Fruit fly (Drosophila melanogaster) whole organism, wandering third instar larva: ENCODE results near the gene CG17169.

Experiments used
- Abd-B ChIP-seq: fragments of >200 bp; optimal IDR thresholded peaks from 2 replicates; lab custom pipeline; 2017; ENCODE audit warnings: missing biosample characterization, missing genetic modification characterization
- CG32264 ChIP-seq: fragments of 200-800 bp; sonication (Bioruptor generic); optimal IDR thresholded peaks from 2 replicates; lab custom pipeline; 2016; ENCODE audit warnings: missing biosample characterization, missing genetic modification characterization
- Dfd ChIP-seq: fragments of >200 bp; optimal IDR thresholded peaks from 2 replicates; lab custom pipeline; 2017; ENCODE audit warnings: missing biosample characterization, missing genetic modification characterization
- HLH106 ChIP-seq: fragments of 200-800 bp; optimal IDR thresholded peaks from 3 replicates; lab custom pipeline; 2019; ENCODE audit warnings: missing biosample characterization, mild to moderate bottlenecking, missing genetic modification characterization, moderate library complexity
- Hnf4 ChIP-seq: fragments of 200-800 bp; sonication (Bioruptor generic); optimal IDR thresholded peaks from 2 replicates; lab custom pipeline; 2016; ENCODE audit warnings: missing biosample characterization, mild to moderate bottlenecking, missing genetic modification characterization
- Hr78 ChIP-seq: fragments of >200 bp; optimal IDR thresholded peaks from 2 replicates; lab custom pipeline; 2017; ENCODE audit warnings: missing biosample characterization, missing genetic modification characterization
- Jra ChIP-seq: sonication (Bioruptor generic); optimal IDR thresholded peaks from 2 replicates; lab custom pipeline; 2016; ENCODE audit warnings: missing biosample characterization, missing genetic modification characterization
- Mio ChIP-seq: sonication (Bioruptor generic); optimal IDR thresholded peaks from 2 replicates; lab custom pipeline; 2016; ENCODE audit warnings: missing biosample characterization, missing genetic modification characterization
- Myc ChIP-seq: fragments of >200 bp; optimal IDR thresholded peaks from 2 replicates; lab custom pipeline; 2017
- OdsH ChIP-seq: fragments of 200-800 bp; sonication (Bioruptor generic); optimal IDR thresholded peaks from 2 replicates; lab custom pipeline; 2016; ENCODE audit warnings: missing biosample characterization, mild to moderate bottlenecking, missing genetic modification characterization
- Rel ChIP-seq, 2 experiments: fragments of 200-800 bp; sonication (Bioruptor generic) in 1 of 2; optimal IDR thresholded peaks; 2 replicates in 1 of 2; 3 replicates in 1 of 2; lab custom pipeline; 2016 to 2019; ENCODE audit warnings: mild to moderate bottlenecking in 2 of 2, missing biosample characterization in 2 of 2, missing genetic modification characterization in 2 of 2, moderate library complexity in 1 of 2
- Sp1 ChIP-seq: fragments of 200-800 bp; sonication (Bioruptor generic); optimal IDR thresholded peaks from 3 replicates; lab custom pipeline; 2019; ENCODE audit warnings: missing biosample characterization, mild to moderate bottlenecking, missing genetic modification characterization, moderate library complexity
- br ChIP-seq: fragments of 200-800 bp; sonication (Bioruptor generic); optimal IDR thresholded peaks from 2 replicates; lab custom pipeline; 2016; ENCODE audit warnings: missing biosample characterization, missing genetic modification characterization
- dl ChIP-seq, 2 experiments: fragments of 175-275, 200-275 bp in 1 of 2; fragments of 200-275 bp in 1 of 2; sonication (Bioruptor generic); optimal IDR thresholded peaks; lab custom pipeline; 2018; ENCODE audit warnings: mild to moderate bottlenecking in 2 of 2, missing biosample characterization in 2 of 2, missing genetic modification characterization in 2 of 2, moderate library complexity in 2 of 2; ENCODE audit not compliant: partially characterized antibody in 2 of 2, insufficient read depth in 1 of 2
- dmrt93B ChIP-seq: fragments of 200-800 bp; sonication (Bioruptor generic); optimal IDR thresholded peaks from 2 replicates; lab custom pipeline; 2018; ENCODE audit warnings: missing biosample characterization, mild to moderate bottlenecking, missing genetic modification characterization
- ey ChIP-seq: fragments of 200-800 bp; sonication (Bioruptor generic); optimal IDR thresholded peaks from 2 replicates; lab custom pipeline; 2016; ENCODE audit warnings: missing biosample characterization, missing genetic modification characterization
- foxo ChIP-seq, 2 experiments: fragments of 200-800 bp; sonication (Bioruptor generic); optimal IDR thresholded peaks; 2 replicates in 1 of 2; 3 replicates in 1 of 2; lab custom pipeline; 2016 to 2017; ENCODE audit warnings: missing biosample characterization in 2 of 2, missing genetic modification characterization in 2 of 2
- h ChIP-seq: fragments of 200-800 bp; sonication (Bioruptor generic); optimal IDR thresholded peaks from 3 replicates; lab custom pipeline; 2016; ENCODE audit warnings: missing biosample characterization, mild to moderate bottlenecking, missing genetic modification characterization
- jim ChIP-seq: fragments of 175-275, 200-325 bp; sonication (Bioruptor generic); optimal IDR thresholded peaks from 2 replicates; lab custom pipeline; 2016; ENCODE audit warnings: missing biosample characterization, mild to moderate bottlenecking, missing genetic modification characterization
- lola ChIP-seq: fragments of >200 bp; optimal IDR thresholded peaks from 2 replicates; lab custom pipeline; 2017; ENCODE audit warnings: missing biosample characterization, missing genetic modification characterization
- pan ChIP-seq: fragments of >200 bp; optimal IDR thresholded peaks from 2 replicates; lab custom pipeline; 2017
- rgr ChIP-seq: fragments of 200-800 bp; sonication (Bioruptor generic); optimal IDR thresholded peaks from 3 replicates; lab custom pipeline; 2016; ENCODE audit warnings: missing biosample characterization, mild to moderate bottlenecking, missing genetic modification characterization
- sage ChIP-seq: fragments of 200-800 bp; sonication (Bioruptor generic); optimal IDR thresholded peaks from 2 replicates; lab custom pipeline; 2016; ENCODE audit warnings: missing biosample characterization, mild to moderate bottlenecking, missing genetic modification characterization
- sv ChIP-seq: fragments of 200-800 bp; sonication (Bioruptor generic); optimal IDR thresholded peaks from 3 replicates; lab custom pipeline; 2016; ENCODE audit warnings: missing biosample characterization, missing genetic modification characterization
- usp ChIP-seq: fragments of >200 bp; optimal IDR thresholded peaks from 2 replicates; lab custom pipeline; 2017; ENCODE audit warnings: missing biosample characterization, missing genetic modification characterization
- woc ChIP-seq: sonication (Bioruptor generic); optimal IDR thresholded peaks from 2 replicates; lab custom pipeline; 2016; ENCODE audit warnings: missing biosample characterization, mild to moderate bottlenecking, missing genetic modification characterization

The CG17169 gene

dm6 chrX:23073402-23073801, 11.1 kb upstream of the CG17169 start:
- TF ChIP-seq Rel (GFP tag; optimal IDR thresholded peaks at IDR 0.05; lab: Kevin White, UChicago) (no peak), Rel (tag; optimal IDR thresholded peaks at IDR 0.05; lab: Kevin White, UChicago) (peak; percentile 12), CG32264 (no peak), HLH106 (tag; lab: Kevin White, UChicago) (no peak)

dm6 chrX:23082407-23082905, 2.0 kb upstream of the CG17169 start, which contains the start of the genes CG17163 and CG17168:
CG17163 (minus strand) TSS chrX:23082709.
CG17168 (plus strand) TSS chrX:23082738.
- no peak for TF ChIP-seq Rel (GFP tag; optimal IDR thresholded peaks at IDR 0.05; lab: Kevin White, UChicago)
- TF ChIP-seq Rel (tag; optimal IDR thresholded peaks at IDR 0.05; lab: Kevin White, UChicago) = peak; percentile 46
- TF ChIP-seq CG32264 = no peak
- TF ChIP-seq, all 38 proteins: peak for 1

- TF ChIP-seq Hr78 (GFP tag; lab: Kevin White, UChicago) (no peak), Mio (no peak), woc (GFP tag; lab: Kevin White, UChicago) (no peak)
These were observed 4.7 kb downstream of the CG17169 start for dm6 chrX:23089087-23089732.

- TF ChIP-seq dl (GFP tag; optimal IDR thresholded peaks at IDR 0.05; lab: Kevin White, UChicago; ENCODE audit: insufficient read depth in 1 of 2, partially characterized antibody in 2 of 2) = no peak
- TF ChIP-seq Sp1 (GFP tag; lab: Kevin White, UChicago) = no peak
- TF ChIP-seq Hnf4 (GFP tag; lab: Kevin White, UChicago) = no peak
These were observed 6.0 kb downstream of the CG17169 start for dm6 chrX:23090474-23090873.

- TF ChIP-seq dmrt93B (GFP tag; lab: Kevin White, UChicago) (no peak), sv (GFP tag; lab: Kevin White, UChicago) (no peak), h (no peak), Hr78 (GFP tag; lab: Kevin White, UChicago) (no peak), pan (no peak), Myc (lab: Kevin White, UChicago) (no peak), Hnf4 (GFP tag; lab: Kevin White, UChicago) (no peak), Abd-B (GFP tag; lab: Kevin White, UChicago) (no peak), jim (no peak), foxo (GFP tag; optimal IDR thresholded peaks at IDR 0.05; lab: Kevin White, UChicago) (no peak), rgr (no peak), ey (no peak)
- TF ChIP-seq, all 38 proteins: peak for 0
These were observed 6.8 kb downstream of the CG17169 start for dm6 chrX:23091289-23091688.

dm6 chrX:23091811-23092210, 7.3 kb downstream of the CG17169 start:
- TF ChIP-seq foxo (GFP tag; optimal IDR thresholded peaks at IDR 0.05; lab: Kevin White, UChicago) = no peak
- TF ChIP-seq br (GFP tag; lab: Kevin White, UChicago) = no peak
- no peak for TF ChIP-seq Myc (lab: Kevin White, UChicago)
- no peak for TF ChIP-seq sage (GFP tag; lab: Kevin White, UChicago)
- TF ChIP-seq Dfd (GFP tag; lab: Kevin White, UChicago) = no peak
- TF ChIP-seq, all 38 proteins: peak for 0

- TF ChIP-seq Hnf4 (GFP tag; lab: Kevin White, UChicago) (no peak), woc (GFP tag; lab: Kevin White, UChicago) (no peak), lola (GFP tag; lab: Kevin White, UChicago) (no peak), h (no peak), Jra (no peak), dmrt93B (GFP tag; lab: Kevin White, UChicago) (no peak), OdsH (GFP tag; lab: Kevin White, UChicago) (no peak), ey (no peak), usp (GFP tag; lab: Kevin White, UChicago) (no peak)
These were observed 8.1 kb downstream of the CG17169 start, which contains the start of gene CG17159 for dm6 chrX:23092531-23092930. CG17159 (minus strand) TSS chrX:23092631.
